Worm (Caenorhabditis elegans) whole organism, midembryonic: Measurements from ENCODE around the gene srt-63.

Experiments
- T22C8.4 ChIP-seq: fragments of 200-800 bp; sonication (Bioruptor generic); IDR thresholded peaks from 2 replicates; pipeline ENCODE4 v1.3.6; 2022; ENCODE audit warnings: missing genetic modification characterization, missing compliant biosample characterization
- cog-1 ChIP-seq: sonication (generic microtip); optimal IDR thresholded peaks from 2 replicates; lab custom pipeline; 2016; ENCODE audit warnings: missing genetic modification characterization, missing compliant biosample characterization
- flt-1 ChIP-seq: fragments of 200-800 bp; sonication (Bioruptor generic); IDR thresholded peaks from 2 replicates; pipeline ENCODE4 v1.3.6; 2022; ENCODE audit warnings: missing genetic modification characterization, missing compliant biosample characterization
- klf-2 ChIP-seq: fragments of 200-800 bp; sonication (Bioruptor generic); conservative IDR thresholded peaks from 2 replicates; pipeline ENCODE4 v1.3.6; 2022; ENCODE audit warnings: missing genetic modification reagents, missing genetic modification characterization, missing compliant biosample characterization
- med-1 ChIP-seq: sonication (generic microtip); optimal IDR thresholded peaks from 2 replicates; lab custom pipeline; 2017; ENCODE audit warnings: missing genetic modification characterization, mild to moderate bottlenecking, missing compliant biosample characterization, antibody characterized with exemption, missing genetic modification reagents; ENCODE audit not compliant: insufficient read depth
- ref-1 ChIP-seq: fragments of 200-800 bp; sonication (Bioruptor generic); conservative IDR thresholded peaks from 2 replicates; pipeline ENCODE4 v1.3.6; 2022; ENCODE audit warnings: missing genetic modification reagents, missing genetic modification characterization, missing compliant biosample characterization
- tab-1 ChIP-seq: fragments of 200-800 bp; sonication (Bioruptor generic); IDR thresholded peaks from 2 replicates; pipeline ENCODE4 v1.3.6; 2022; ENCODE audit warnings: missing genetic modification characterization, missing compliant biosample characterization
- ztf-23 ChIP-seq: fragments of 200-800 bp; sonication (Bioruptor generic); IDR thresholded peaks from 2 replicates; pipeline ENCODE4 v1.3.6; 2022; ENCODE audit warnings: missing genetic modification reagents, missing genetic modification characterization, missing compliant biosample characterization
- ztf-29 ChIP-seq: fragments of 200-800 bp; sonication (Bioruptor generic); IDR thresholded peaks from 2 replicates; pipeline ENCODE4 v1.3.6; 2022; ENCODE audit warnings: missing genetic modification reagents, missing genetic modification characterization, missing compliant biosample characterization

DNA sequence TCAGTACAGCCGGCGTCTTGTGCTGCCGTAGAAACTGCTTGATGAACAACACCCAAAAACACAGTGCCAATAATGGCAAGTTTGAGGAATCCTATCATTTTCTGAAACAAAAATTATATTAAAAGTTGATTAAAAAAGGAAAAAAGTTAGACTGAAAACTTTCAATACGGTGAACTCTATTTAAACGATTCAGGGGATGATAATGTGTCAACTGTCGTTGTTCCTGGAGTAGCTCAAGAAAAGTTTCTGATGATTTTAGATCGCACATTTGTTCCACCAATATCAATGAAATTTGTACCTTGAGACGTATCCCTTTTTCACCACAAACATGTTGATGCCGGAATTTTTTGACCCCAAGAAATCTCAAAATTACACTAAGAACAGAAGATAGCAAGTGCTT, 12.0 kb upstream of the srt-63 start, which contains the start of gene T28A11.18:
- no peak for TF ChIP-seq klf-2 (GFP tag; lab: Robert Waterston, UW)
- TF ChIP-seq ztf-29 (GFP tag; lab: Robert Waterston, UW) = no peak
- no peak for TF ChIP-seq flt-1 (GFP tag; lab: Robert Waterston, UW)
- no peak for TF ChIP-seq T22C8.4
- TF ChIP-seq tab-1 (GFP tag; lab: Robert Waterston, UW) = no peak
- TF ChIP-seq ztf-23 (GFP tag; lab: Robert Waterston, UW) = no peak
- no peak for TF ChIP-seq ref-1
- TF ChIP-seq cog-1 (tag; lab: Kevin White, UChicago) = no peak
- no peak for TF ChIP-seq med-1
